Worm (Caenorhabditis elegans): ENCODE measurements around the gene F08D12.2.

DNA sequence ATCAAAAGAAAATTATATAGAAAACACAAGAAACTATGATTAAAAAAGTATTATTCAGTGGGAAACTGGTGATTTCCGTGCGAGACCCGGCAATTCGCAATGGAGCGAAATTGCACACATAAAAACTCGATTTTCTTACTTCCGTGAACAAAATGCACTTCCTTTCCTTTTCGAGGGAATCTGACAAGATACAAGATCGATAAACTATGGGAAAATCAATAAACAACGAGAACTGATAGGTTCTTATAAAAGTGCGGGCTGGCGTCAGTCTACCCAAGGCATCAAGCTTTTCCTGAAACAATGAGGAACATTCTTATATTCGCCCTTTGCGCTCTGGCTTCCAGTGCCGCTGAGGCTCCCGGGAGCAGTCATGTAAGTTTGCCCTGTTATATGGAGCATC lies 28.5 kb upstream of the F08D12.2 start, which contains the start of gene F29A7.3:
- TF ChIP-seq lin-13 (tag; optimal IDR thresholded peaks at IDR 0.05) (no peak), sptf-1 (tag; optimal IDR thresholded peaks at IDR 0.05) (no peak), pha-4 (tag; optimal IDR thresholded peaks at IDR 0.05) (no peak), lsy-2 (tag; optimal IDR thresholded peaks at IDR 0.05) (no peak), zip-8 (tag; optimal IDR thresholded peaks at IDR 0.05) (no peak), snpc-4 (tag; optimal IDR thresholded peaks at IDR 0.05) (no peak), nhr-237 (tag; optimal IDR thresholded peaks at IDR 0.05) (no peak), nhr-76 (tag; optimal IDR thresholded peaks at IDR 0.05) (no peak), elt-3 (tag; optimal IDR thresholded peaks at IDR 0.05) (no peak), ztf-11 (tag; optimal IDR thresholded peaks at IDR 0.05) (no peak), nhr-12 (tag; optimal IDR thresholded peaks at IDR 0.05) (no peak), unc-39 (tag; optimal IDR thresholded peaks at IDR 0.05) (no peak)

Data from whole organism, mixed stage, embryonic.